Worm (Caenorhabditis elegans): ENCODE data around the gene C45G9.5.

- TF ChIP-seq unc-3 (GFP tag; conservative IDR thresholded peaks at IDR 0.05) (no peak), unc-3 (tag; optimal IDR thresholded peaks at IDR 0.05) (no peak), ets-4 (tag; optimal IDR thresholded peaks at IDR 0.05) (no peak), ref-2 (tag; optimal IDR thresholded peaks at IDR 0.05) (no peak), nfya-1 (tag; optimal IDR thresholded peaks at IDR 0.05) (no peak), fkh-6 (tag; optimal IDR thresholded peaks at IDR 0.05) (no peak)
Measured at ce11 chrIII:5071509-5071908, 23.6 kb downstream of the C45G9.5 start, which contains the start of gene C45G9.12.
